Fruit fly (Drosophila melanogaster) whole organism, embryonic: ENCODE results near the gene mbm.

Source experiments
- Adf1 ChIP-seq: fragments of 200-800 bp; sonication (Bioruptor generic); IDR thresholded peaks from 2 replicates; pipeline ENCODE4 v1.3.6; 2022; ENCODE audit warnings: missing biosample characterization, missing genetic modification characterization
- CG10431 ChIP-seq: fragments of 200-800 bp; sonication (Bioruptor generic); optimal IDR thresholded peaks from 3 replicates; lab custom pipeline; 2018; ENCODE audit warnings: missing biosample characterization, mild to moderate bottlenecking, missing genetic modification characterization
- CG10979 ChIP-seq: fragments of 200-800 bp; sonication (Bioruptor generic); optimal IDR thresholded peaks from 2 replicates; lab custom pipeline; 2018; ENCODE audit warnings: missing biosample characterization, mild to moderate bottlenecking, missing genetic modification characterization, moderate library complexity
- CG13624 ChIP-seq: fragments of 200-800 bp; sonication (Bioruptor generic); optimal IDR thresholded peaks from 2 replicates; lab custom pipeline; 2016; ENCODE audit warnings: missing biosample characterization, missing genetic modification characterization
- CG15073 ChIP-seq: fragments of 200-800 bp; sonication (Bioruptor generic); optimal IDR thresholded peaks from 2 replicates; lab custom pipeline; 2016; ENCODE audit warnings: missing biosample characterization, missing genetic modification characterization
- CG1603 ChIP-seq: fragments of 200-800 bp; sonication (Bioruptor generic); optimal IDR thresholded peaks from 2 replicates; lab custom pipeline; 2019; ENCODE audit warnings: missing biosample characterization, mild to moderate bottlenecking, missing genetic modification characterization, moderate library complexity
- CG16813 ChIP-seq: fragments of 200-800 bp; sonication (Bioruptor generic); IDR thresholded peaks from 3 replicates; pipeline ENCODE4 v1.3.6; 2022; ENCODE audit warnings: missing biosample characterization, missing genetic modification characterization; ENCODE audit not compliant: partially characterized antibody
- CG17359 ChIP-seq: fragments of 200-800 bp; sonication (Bioruptor generic); optimal IDR thresholded peaks from 3 replicates; lab custom pipeline; 2018; ENCODE audit warnings: missing biosample characterization, mild to moderate bottlenecking, missing genetic modification characterization, moderate library complexity
- CG17361 ChIP-seq: fragments of 200-800 bp; sonication (Bioruptor generic); IDR thresholded peaks from 3 replicates; pipeline ENCODE4 v1.3.6; 2022; ENCODE audit warnings: missing biosample characterization, missing genetic modification characterization
- CG18599 ChIP-seq: fragments of 200-800 bp; sonication (Bioruptor generic); optimal IDR thresholded peaks from 3 replicates; lab custom pipeline; 2017; ENCODE audit warnings: missing biosample characterization, missing genetic modification characterization, mild to moderate bottlenecking, moderate library complexity, missing genetic modification reagents
- CG2712 ChIP-seq: fragments of 200-800 bp; optimal IDR thresholded peaks from 3 replicates; lab custom pipeline; 2019; ENCODE audit warnings: missing biosample characterization, mild to moderate bottlenecking, missing genetic modification characterization, moderate library complexity
- CG31441 ChIP-seq: fragments of 200-800 bp; sonication (Bioruptor generic); IDR thresholded peaks from 2 replicates; pipeline ENCODE4 v1.3.6; 2022; ENCODE audit warnings: missing biosample characterization, missing genetic modification characterization
- CG3163 ChIP-seq: fragments of 200-800 bp; sonication (Bioruptor generic); optimal IDR thresholded peaks from 3 replicates; lab custom pipeline; 2016; ENCODE audit warnings: missing biosample characterization, missing genetic modification characterization
- CG32772 ChIP-seq: fragments of 200-800 bp; sonication (Bioruptor generic); IDR thresholded peaks from 2 replicates; pipeline ENCODE4 v1.3.6; 2022; ENCODE audit warnings: missing biosample characterization, missing genetic modification characterization
- CG34376 ChIP-seq: fragments of 200-800 bp; sonication (Bioruptor generic); optimal IDR thresholded peaks from 2 replicates; lab custom pipeline; 2018; ENCODE audit warnings: missing biosample characterization, mild to moderate bottlenecking, missing genetic modification characterization
- CG34422 ChIP-seq: fragments of 200-800 bp; sonication (Bioruptor generic); IDR thresholded peaks from 3 replicates; pipeline ENCODE4 v1.3.6; 2022; ENCODE audit warnings: missing biosample characterization, missing genetic modification characterization
- CG6654 ChIP-seq: fragments of 200-800 bp; sonication (Bioruptor generic); optimal IDR thresholded peaks from 2 replicates; lab custom pipeline; 2017; ENCODE audit warnings: missing biosample characterization, mild to moderate bottlenecking, missing genetic modification characterization
- CG6765 ChIP-seq: fragments of 200-800 bp; sonication (Bioruptor generic); optimal IDR thresholded peaks from 3 replicates; lab custom pipeline; 2017; ENCODE audit warnings: missing biosample characterization, mild to moderate bottlenecking, missing genetic modification characterization
- CG7839 ChIP-seq: fragments of 200-800 bp; sonication (Bioruptor generic); optimal IDR thresholded peaks from 3 replicates; lab custom pipeline; 2018; ENCODE audit warnings: missing biosample characterization, mild to moderate bottlenecking, missing genetic modification characterization, moderate library complexity
- CG7928 ChIP-seq: fragments of 200-800 bp; sonication (Bioruptor generic); optimal IDR thresholded peaks from 2 replicates; lab custom pipeline; 2017; ENCODE audit warnings: missing biosample characterization, mild to moderate bottlenecking, missing genetic modification characterization
- CG7987 ChIP-seq: fragments of 200-800 bp; sonication (Bioruptor generic); optimal IDR thresholded peaks from 2 replicates; lab custom pipeline; 2018; ENCODE audit warnings: missing biosample characterization, mild to moderate bottlenecking, missing genetic modification characterization, moderate library complexity
- CG9437 ChIP-seq: fragments of 200-800 bp; sonication (Bioruptor generic); optimal IDR thresholded peaks from 2 replicates; lab custom pipeline; 2018; ENCODE audit warnings: missing biosample characterization, mild to moderate bottlenecking, missing genetic modification characterization
- CkIIα-i1 ChIP-seq: fragments of 200-800 bp; sonication (Bioruptor generic); IDR thresholded peaks from 2 replicates; pipeline ENCODE4 v1.3.6; 2022; ENCODE audit warnings: missing biosample characterization, missing genetic modification characterization
- D19B ChIP-seq: fragments of 200-800 bp; sonication (Bioruptor generic); optimal IDR thresholded peaks from 2 replicates; lab custom pipeline; 2017; ENCODE audit warnings: missing biosample characterization, mild to moderate bottlenecking, missing genetic modification characterization
- Doc2 ChIP-seq: fragments of 200-800 bp; sonication (Bioruptor generic); IDR thresholded peaks from 2 replicates; pipeline ENCODE4 v1.3.6; 2022; ENCODE audit warnings: missing biosample characterization, missing genetic modification characterization
- Dref ChIP-seq: fragments of 200-800 bp; sonication (Bioruptor generic); IDR thresholded peaks from 2 replicates; pipeline ENCODE4 v1.3.6; 2022; ENCODE audit warnings: missing biosample characterization, missing genetic modification characterization
- H2.0 ChIP-seq: fragments of 200-800 bp; sonication (Bioruptor generic); IDR thresholded peaks from 2 replicates; pipeline ENCODE4 v1.3.6; 2022; ENCODE audit warnings: missing biosample characterization, missing genetic modification characterization
- HLH3B ChIP-seq: fragments of 200-800 bp; sonication (Bioruptor generic); IDR thresholded peaks from 2 replicates; pipeline ENCODE4 v1.3.6; 2022; ENCODE audit warnings: missing biosample characterization, missing genetic modification characterization
- HLHmδ ChIP-seq: fragments of 200-800 bp; sonication (Bioruptor generic); optimal IDR thresholded peaks from 2 replicates; lab custom pipeline; 2018; ENCODE audit warnings: missing biosample characterization, mild to moderate bottlenecking, missing genetic modification characterization, moderate library complexity
- Mrtf ChIP-seq: fragments of 200-800 bp; sonication (Bioruptor generic); IDR thresholded peaks from 3 replicates; pipeline ENCODE4 v1.3.6; 2022; ENCODE audit warnings: missing biosample characterization, missing genetic modification characterization
- Rx ChIP-seq: fragments of 200-800 bp; sonication (Bioruptor generic); IDR thresholded peaks from 2 replicates; pipeline ENCODE4 v1.3.6; 2022; ENCODE audit warnings: missing biosample characterization, missing genetic modification characterization
- Ssrp ChIP-seq: fragments of 200-800 bp; sonication (Bioruptor generic); optimal IDR thresholded peaks from 2 replicates; lab custom pipeline; 2018; ENCODE audit warnings: missing biosample characterization, mild to moderate bottlenecking, missing genetic modification characterization, moderate library complexity
- Trl ChIP-seq, 3 experiments: fragments of >200 bp in 2 of 3; fragments of 200-800 bp in 1 of 3; sonication (Bioruptor generic) in 1 of 3; optimal IDR thresholded peaks; 2 replicates in 1 of 3; 3 replicates in 2 of 3; lab custom pipeline; 2016 to 2017; ENCODE audit warnings: missing biosample characterization in 1 of 3, missing genetic modification characterization in 1 of 3
- YL-1 ChIP-seq: fragments of 200-800 bp; sonication (Bioruptor generic); optimal IDR thresholded peaks from 3 replicates; lab custom pipeline; 2017; ENCODE audit warnings: missing biosample characterization, mild to moderate bottlenecking, missing genetic modification characterization
- btn ChIP-seq: fragments of 200-800 bp; sonication (Bioruptor generic); optimal IDR thresholded peaks from 2 replicates; lab custom pipeline; 2016; ENCODE audit warnings: missing biosample characterization, missing genetic modification characterization
- chm ChIP-seq: fragments of 200-800 bp; sonication (Bioruptor generic); IDR thresholded peaks from 2 replicates; pipeline ENCODE4 v1.3.6; 2022; ENCODE audit warnings: missing biosample characterization, missing genetic modification characterization
- da ChIP-seq: fragments of 200-800 bp; sonication (Bioruptor generic); optimal IDR thresholded peaks from 2 replicates; lab custom pipeline; 2016; ENCODE audit warnings: missing biosample characterization, missing genetic modification characterization
- dimm ChIP-seq: fragments of 200-800 bp; sonication (Bioruptor generic); IDR thresholded peaks from 2 replicates; pipeline ENCODE4 v1.3.6; 2022; ENCODE audit warnings: missing biosample characterization, missing genetic modification characterization
- ham ChIP-seq: fragments of 200-800 bp; sonication (Bioruptor generic); IDR thresholded peaks from 2 replicates; pipeline ENCODE4 v1.3.6; 2022; ENCODE audit warnings: missing biosample characterization, missing genetic modification characterization
- jing ChIP-seq: fragments of 200-800 bp; sonication (Bioruptor generic); optimal IDR thresholded peaks from 2 replicates; lab custom pipeline; 2018; ENCODE audit warnings: missing biosample characterization, mild to moderate bottlenecking, missing genetic modification characterization
- kay ChIP-seq: fragments of 200-800 bp; sonication (Bioruptor generic); optimal IDR thresholded peaks from 2 replicates; lab custom pipeline; 2016; ENCODE audit warnings: missing biosample characterization, missing genetic modification characterization
- lilli ChIP-seq: fragments of 200-800 bp; sonication (Bioruptor generic); optimal IDR thresholded peaks from 3 replicates; lab custom pipeline; 2016; ENCODE audit warnings: missing biosample characterization, missing genetic modification characterization
- nerfin-2 ChIP-seq: fragments of 200-800 bp; sonication (Bioruptor generic); IDR thresholded peaks from 2 replicates; pipeline ENCODE4 v1.3.6; 2022; ENCODE audit warnings: missing biosample characterization, missing genetic modification characterization; ENCODE audit not compliant: partially characterized antibody
- oc ChIP-seq: fragments of 200-800 bp; sonication (Bioruptor generic); optimal IDR thresholded peaks from 2 replicates; lab custom pipeline; 2018; ENCODE audit warnings: missing biosample characterization, mild to moderate bottlenecking, missing genetic modification characterization, moderate library complexity
- pb ChIP-seq: fragments of 200-800 bp; sonication (Bioruptor generic); optimal IDR thresholded peaks from 3 replicates; lab custom pipeline; 2016; ENCODE audit warnings: missing biosample characterization, missing genetic modification characterization
- shn ChIP-seq: fragments of 200-800 bp; sonication (Bioruptor generic); optimal IDR thresholded peaks from 3 replicates; lab custom pipeline; 2016; ENCODE audit warnings: missing biosample characterization, missing genetic modification characterization
- wdn ChIP-seq: fragments of 200-800 bp; sonication (Bioruptor generic); IDR thresholded peaks from 2 replicates; pipeline ENCODE4 v1.3.6; 2022; ENCODE audit warnings: missing biosample characterization, missing genetic modification characterization
- wek ChIP-seq: fragments of 200-800 bp; sonication (Bioruptor generic); optimal IDR thresholded peaks from 3 replicates; lab custom pipeline; 2018; ENCODE audit warnings: missing biosample characterization, mild to moderate bottlenecking, missing genetic modification characterization, moderate library complexity
- yki ChIP-seq: fragments of >200 bp; optimal IDR thresholded peaks from 3 replicates; lab custom pipeline; 2018
- zen ChIP-seq: fragments of 200-800 bp; sonication (Bioruptor generic); optimal IDR thresholded peaks from 3 replicates; lab custom pipeline; 2018; ENCODE audit warnings: missing biosample characterization, mild to moderate bottlenecking, missing genetic modification characterization, moderate library complexity
- zf30C ChIP-seq: fragments of 200-800 bp; sonication (Bioruptor generic); optimal IDR thresholded peaks from 3 replicates; lab custom pipeline; 2018; ENCODE audit warnings: missing biosample characterization, mild to moderate bottlenecking, missing genetic modification characterization

mbm gene

DNA sequence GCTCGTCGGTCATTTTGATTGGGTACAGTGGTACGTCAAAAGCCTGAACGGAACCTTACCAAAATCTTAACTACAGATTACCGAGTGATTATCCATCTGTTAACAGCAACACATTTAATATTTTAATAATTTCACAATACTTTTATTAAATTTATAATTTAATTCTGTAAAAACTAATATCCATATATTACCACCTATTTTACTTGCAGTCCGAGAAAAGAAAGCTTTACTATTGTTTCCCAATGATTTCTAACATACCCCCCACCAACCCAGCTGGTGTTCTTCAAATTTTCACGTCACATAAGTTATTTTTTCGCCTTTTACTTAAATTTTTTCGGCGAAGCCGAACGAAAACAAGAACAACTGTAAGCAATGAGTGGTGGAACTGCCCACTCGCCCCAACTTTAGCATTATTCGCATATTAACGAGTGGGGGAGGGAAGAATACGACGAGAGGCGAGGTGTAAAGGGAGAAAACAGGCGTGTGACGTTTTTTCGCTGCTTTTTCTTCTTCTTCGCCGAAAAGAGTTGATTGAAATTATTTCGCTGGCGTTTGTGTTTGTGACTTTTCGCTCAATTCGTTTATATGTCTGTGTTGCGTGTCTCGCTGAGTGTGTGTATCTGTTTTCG, 25.6 kb downstream of the mbm start (continued):
- TF ChIP-seq CkIIα-i1 (no peak), CG31441 (peak; percentile 70), Dref (GFP tag; lab: Robert Waterston, UW) (no peak), CG13624 (GFP tag; lab: Kevin White, UChicago) (no peak), CG7987 (GFP tag; lab: Kevin White, UChicago) (no peak), Adf1 (GFP tag; lab: Robert Waterston, UW) (peak; percentile 80), CG7928 (GFP tag; lab: Kevin White, UChicago) (peak; percentile 53), CG7839 (tag; lab: Kevin White, UChicago) (peak; percentile 72), HLH3B (GFP tag; lab: Robert Waterston, UW) (no peak), Rx (GFP tag; lab: Robert Waterston, UW) (no peak), CG18599 (peak; percentile 89), CG10431 (no peak), CG17359 (tag; lab: Kevin White, UChicago) (peak; percentile 54), CG1603 (tag; lab: Kevin White, UChicago) (no peak), zf30C (no peak), H2.0 (GFP tag; lab: Robert Waterston, UW) (no peak), Mrtf (GFP tag; lab: Robert Waterston, UW) (no peak), Ssrp (tag; lab: Kevin White, UChicago) (peak; percentile 24), kay (no peak), CG9437 (GFP tag; lab: Kevin White, UChicago) (peak; percentile 43), HLHmδ (GFP tag; lab: Kevin White, UChicago) (no peak), CG2712 (tag; lab: Kevin White, UChicago) (peak; percentile 54), oc (tag; lab: Kevin White, UChicago) (no peak), zen (tag; lab: Kevin White, UChicago) (no peak), btn (no peak), Doc2 (GFP tag; lab: Robert Waterston, UW) (no peak), CG6654 (GFP tag; lab: Kevin White, UChicago) (peak; percentile 39), shn (GFP tag; lab: Kevin White, UChicago) (no peak), CG34376 (GFP tag; lab: Kevin White, UChicago) (no peak), da (GFP tag; lab: Kevin White, UChicago) (no peak), CG10979 (peak; percentile 21), CG16813 (GFP tag; lab: Robert Waterston, UW) (no peak), wek (no peak), lilli (GFP tag; lab: Kevin White, UChicago) (peak; percentile 46), D19B (GFP tag; lab: Kevin White, UChicago) (peak; percentile 73), chm (GFP tag; lab: Robert Waterston, UW) (no peak), ham (no peak), yki (lab: Kevin White, UChicago) (no peak), YL-1 (GFP tag; lab: Kevin White, UChicago) (no peak), CG32772 (GFP tag; lab: Robert Waterston, UW) (peak; percentile 47; the same call in 1 of the 2 replicates), CG6765 (GFP tag; lab: Kevin White, UChicago) (peak; percentile 60), nerfin-2 (GFP tag; lab: Robert Waterston, UW) (no peak), Trl (optimal IDR thresholded peaks at IDR 0.05; lab: Kevin White, UChicago) (peak in 1 of 2 experiments; percentile 45), Trl (GFP tag; optimal IDR thresholded peaks at IDR 0.05; lab: Kevin White, UChicago) (no peak), CG34422 (GFP tag; lab: Robert Waterston, UW) (no peak), dimm (GFP tag; lab: Robert Waterston, UW) (no peak), CG17361 (peak; percentile 80), CG3163 (GFP tag; lab: Kevin White, UChicago) (no peak), jing (GFP tag; lab: Kevin White, UChicago) (no peak), CG15073 (GFP tag; lab: Kevin White, UChicago) (no peak), wdn (GFP tag; lab: Robert Waterston, UW) (peak; percentile 43; the same call in 1 of the 2 replicates), pb (GFP tag; lab: Kevin White, UChicago) (no peak)
